Fruit fly (Drosophila melanogaster) whole organism, embryonic: ENCODE results near the gene Or7a.

Experiments used
- BtbVII ChIP-seq: fragments of 200-800 bp; sonication (Bioruptor generic); optimal IDR thresholded peaks from 3 replicates; lab custom pipeline; 2017; ENCODE audit warnings: missing biosample characterization, mild to moderate bottlenecking, missing genetic modification characterization
- C15 ChIP-seq: fragments of 200-800 bp; sonication (Bioruptor generic); IDR thresholded peaks from 3 replicates; pipeline ENCODE4 v1.3.6; 2022; ENCODE audit warnings: missing biosample characterization, missing genetic modification characterization
- CG11093 ChIP-seq: fragments of 200-800 bp; sonication (Bioruptor generic); IDR thresholded peaks from 3 replicates; pipeline ENCODE4 v1.3.6; 2022; ENCODE audit warnings: missing biosample characterization, missing genetic modification characterization
- CG11398 ChIP-seq: fragments of 200-800 bp; sonication (Bioruptor generic); optimal IDR thresholded peaks from 2 replicates; lab custom pipeline; 2016; ENCODE audit warnings: missing biosample characterization, missing genetic modification characterization
- CG13123 ChIP-seq: fragments of 200-800 bp; sonication (Bioruptor generic); optimal IDR thresholded peaks from 2 replicates; lab custom pipeline; 2016; ENCODE audit warnings: missing biosample characterization, missing genetic modification characterization
- CG14710 ChIP-seq: fragments of 200-800 bp; sonication (Bioruptor generic); optimal IDR thresholded peaks from 3 replicates; lab custom pipeline; 2019; ENCODE audit warnings: missing biosample characterization, mild to moderate bottlenecking, missing genetic modification characterization, moderate library complexity
- CG1529 ChIP-seq: fragments of 200-800 bp; sonication (Bioruptor generic); optimal IDR thresholded peaks from 3 replicates; lab custom pipeline; 2018; ENCODE audit warnings: missing biosample characterization, missing genetic modification characterization
- CG1603 ChIP-seq: fragments of 200-800 bp; sonication (Bioruptor generic); optimal IDR thresholded peaks from 2 replicates; lab custom pipeline; 2019; ENCODE audit warnings: missing biosample characterization, mild to moderate bottlenecking, missing genetic modification characterization, moderate library complexity
- CG17186 ChIP-seq: fragments of 200-800 bp; sonication (Bioruptor generic); optimal IDR thresholded peaks from 3 replicates; lab custom pipeline; 2017; ENCODE audit warnings: missing biosample characterization, missing genetic modification reagents, missing genetic modification characterization
- CG17802 ChIP-seq: fragments of 200-800 bp; sonication (Bioruptor generic); optimal IDR thresholded peaks from 2 replicates; lab custom pipeline; 2018; ENCODE audit warnings: missing biosample characterization, mild to moderate bottlenecking, missing genetic modification characterization, moderate library complexity
- CG30020 ChIP-seq: fragments of 200-800 bp; optimal IDR thresholded peaks from 2 replicates; lab custom pipeline; 2019; ENCODE audit warnings: missing biosample characterization, mild to moderate bottlenecking, missing genetic modification characterization, moderate library complexity
- CG3065 ChIP-seq: fragments of 200-800 bp; sonication (Bioruptor generic); optimal IDR thresholded peaks from 2 replicates; lab custom pipeline; 2016; ENCODE audit warnings: missing biosample characterization, missing genetic modification characterization
- CG32532 ChIP-seq: fragments of 200-800 bp; sonication (Bioruptor generic); IDR thresholded peaks from 2 replicates; pipeline ENCODE4 v1.3.6; 2022; ENCODE audit warnings: missing biosample characterization, missing genetic modification characterization
- CG32767 ChIP-seq: fragments of 200-800 bp; sonication (Bioruptor generic); IDR thresholded peaks from 2 replicates; pipeline ENCODE4 v1.3.6; 2022; ENCODE audit warnings: missing biosample characterization, missing genetic modification characterization
- CG33557 ChIP-seq: fragments of 200-800 bp; sonication (Bioruptor generic); optimal IDR thresholded peaks from 2 replicates; lab custom pipeline; 2019; ENCODE audit warnings: missing biosample characterization, mild to moderate bottlenecking, missing genetic modification characterization, moderate library complexity
- CG5180 ChIP-seq: fragments of 200-800 bp; sonication (Bioruptor generic); optimal IDR thresholded peaks from 3 replicates; lab custom pipeline; 2017; ENCODE audit warnings: missing biosample characterization, missing genetic modification characterization, mild to moderate bottlenecking, moderate library complexity, missing genetic modification reagents
- CG9727 ChIP-seq: fragments of 200-800 bp; sonication (Bioruptor generic); optimal IDR thresholded peaks from 3 replicates; lab custom pipeline; 2017; ENCODE audit warnings: missing biosample characterization, mild to moderate bottlenecking, missing genetic modification characterization
- CoRest ChIP-seq: fragments of 200-800 bp; sonication (Bioruptor generic); optimal IDR thresholded peaks from 3 replicates; lab custom pipeline; 2018; ENCODE audit warnings: missing biosample characterization, mild to moderate bottlenecking, missing genetic modification characterization, moderate library complexity
- Ets65A ChIP-seq: fragments of 200-800 bp; sonication (Bioruptor generic); peaks from one replicate; lab custom pipeline; 2016; ENCODE audit warnings: missing biosample characterization, missing genetic modification characterization
- Gsc ChIP-seq: fragments of 200-800 bp; sonication (Bioruptor generic); IDR thresholded peaks from 2 replicates; pipeline ENCODE4 v1.3.6; 2022; ENCODE audit warnings: missing biosample characterization, missing genetic modification characterization
- H15 ChIP-seq: fragments of 200-800 bp; sonication (Bioruptor generic); IDR thresholded peaks from 3 replicates; pipeline ENCODE4 v1.3.6; 2022; ENCODE audit warnings: missing biosample characterization, missing genetic modification characterization
- HLHmδ ChIP-seq: fragments of 200-800 bp; sonication (Bioruptor generic); optimal IDR thresholded peaks from 2 replicates; lab custom pipeline; 2018; ENCODE audit warnings: missing biosample characterization, mild to moderate bottlenecking, missing genetic modification characterization, moderate library complexity
- HmgD ChIP-seq: fragments of 200-800 bp; sonication (Bioruptor generic); optimal IDR thresholded peaks from 3 replicates; lab custom pipeline; 2016; ENCODE audit warnings: missing biosample characterization, missing genetic modification characterization
- HmgZ ChIP-seq: fragments of 200-800 bp; sonication (Bioruptor generic); optimal IDR thresholded peaks from 2 replicates; lab custom pipeline; 2018; ENCODE audit warnings: missing biosample characterization, mild to moderate bottlenecking, missing genetic modification characterization
- Hr78 ChIP-seq, 2 experiments: fragments of 200-800 bp in 1 of 2; fragments of >200 bp in 1 of 2; sonication (Bioruptor generic) in 1 of 2; optimal IDR thresholded peaks; 2 replicates each; lab custom pipeline; 2017 to 2019; ENCODE audit warnings: missing biosample characterization in 2 of 2, missing genetic modification characterization in 2 of 2, mild to moderate bottlenecking in 1 of 2, moderate library complexity in 1 of 2
- Max ChIP-seq: fragments of 200-800 bp; sonication (Bioruptor generic); optimal IDR thresholded peaks from 2 replicates; lab custom pipeline; 2016; ENCODE audit warnings: missing biosample characterization, mild to moderate bottlenecking, missing genetic modification characterization
- NFAT ChIP-seq: fragments of 200-800 bp; sonication (Bioruptor generic); IDR thresholded peaks from 2 replicates; pipeline ENCODE4 v1.3.6; 2022; ENCODE audit warnings: missing biosample characterization, missing genetic modification characterization
- NK7.1 ChIP-seq: fragments of 200-800 bp; sonication (Bioruptor generic); optimal IDR thresholded peaks from 3 replicates; lab custom pipeline; 2016; ENCODE audit warnings: missing biosample characterization, missing genetic modification characterization
- Vsx1 ChIP-seq: fragments of 200-800 bp; sonication (Bioruptor generic); optimal IDR thresholded peaks from 2 replicates; lab custom pipeline; 2017; ENCODE audit warnings: missing biosample characterization, mild to moderate bottlenecking, missing genetic modification characterization, missing genetic modification reagents
- ap ChIP-seq: fragments of 200-800 bp; sonication (Bioruptor generic); IDR thresholded peaks from 2 replicates; pipeline ENCODE4 v1.3.6; 2022; ENCODE audit warnings: missing biosample characterization, missing genetic modification characterization
- ase ChIP-seq: fragments of 200-800 bp; sonication (Bioruptor generic); IDR thresholded peaks from 3 replicates; pipeline ENCODE4 v1.3.6; 2022; ENCODE audit warnings: missing biosample characterization, missing genetic modification characterization
- bbx ChIP-seq: fragments of 200-800 bp; sonication (Bioruptor generic); IDR thresholded peaks from 2 replicates; pipeline ENCODE4 v1.3.6; 2022; ENCODE audit warnings: missing biosample characterization, missing genetic modification characterization; ENCODE audit not compliant: partially characterized antibody
- bcd ChIP-seq: fragments of 200-800 bp; sonication (Bioruptor generic); optimal IDR thresholded peaks from 2 replicates; lab custom pipeline; 2017; ENCODE audit warnings: missing biosample characterization, mild to moderate bottlenecking, missing genetic modification characterization
- dan ChIP-seq: fragments of 200-800 bp; sonication (Bioruptor generic); IDR thresholded peaks from 2 replicates; pipeline ENCODE4 v1.3.6; 2022; ENCODE audit warnings: missing biosample characterization, missing genetic modification characterization
- dimm ChIP-seq: fragments of 200-800 bp; sonication (Bioruptor generic); IDR thresholded peaks from 2 replicates; pipeline ENCODE4 v1.3.6; 2022; ENCODE audit warnings: missing biosample characterization, missing genetic modification characterization
- fd64A ChIP-seq: fragments of 200-800 bp; sonication (Bioruptor generic); optimal IDR thresholded peaks from 3 replicates; lab custom pipeline; 2018; ENCODE audit warnings: missing biosample characterization, mild to moderate bottlenecking, missing genetic modification characterization
- gem ChIP-seq: fragments of 200-800 bp; sonication (Bioruptor generic); optimal IDR thresholded peaks from 2 replicates; lab custom pipeline; 2019; ENCODE audit warnings: missing biosample characterization, mild to moderate bottlenecking, missing genetic modification characterization, moderate library complexity
- hb ChIP-seq: fragments of 200-800 bp; sonication (Bioruptor generic); IDR thresholded peaks from 3 replicates; pipeline ENCODE4 v1.3.6; 2022; ENCODE audit warnings: missing biosample characterization, missing genetic modification characterization; ENCODE audit not compliant: partially characterized antibody
- hkb ChIP-seq, 2 experiments: fragments of 200-800 bp in 1 of 2; fragments of >200 bp in 1 of 2; sonication (Bioruptor generic) in 1 of 2; IDR thresholded peaks in 1 of 2; optimal IDR thresholded peaks in 1 of 2; 2 replicates each; pipeline versions ENCODE4 v1.3.6 to Lab custom; 2017 to 2022; ENCODE audit warnings: missing biosample characterization in 1 of 2, missing genetic modification characterization in 1 of 2
- insv ChIP-seq, 2 experiments: fragments of 200-800 bp; sonication (Bioruptor generic); optimal IDR thresholded peaks; 3 replicates each; lab custom pipeline; 2016 to 2018; ENCODE audit warnings: missing biosample characterization in 2 of 2, missing genetic modification characterization in 2 of 2
- jigr1 ChIP-seq: fragments of 200-800 bp; sonication (Bioruptor generic); IDR thresholded peaks from 3 replicates; pipeline ENCODE4 v1.3.6; 2022; ENCODE audit warnings: missing biosample characterization, missing genetic modification characterization
- knrl ChIP-seq: fragments of 200-800 bp; sonication (Bioruptor generic); IDR thresholded peaks from 3 replicates; pipeline ENCODE4 v1.3.6; 2022; ENCODE audit warnings: missing biosample characterization, missing genetic modification characterization; ENCODE audit not compliant: partially characterized antibody
- nau ChIP-seq: fragments of 200-800 bp; sonication (Bioruptor generic); optimal IDR thresholded peaks from 3 replicates; lab custom pipeline; 2017; ENCODE audit warnings: missing biosample characterization, mild to moderate bottlenecking, missing genetic modification characterization, missing genetic modification reagents
- oc ChIP-seq: fragments of 200-800 bp; sonication (Bioruptor generic); optimal IDR thresholded peaks from 2 replicates; lab custom pipeline; 2018; ENCODE audit warnings: missing biosample characterization, mild to moderate bottlenecking, missing genetic modification characterization, moderate library complexity
- phol ChIP-seq: fragments of 200-800 bp; sonication (Bioruptor generic); optimal IDR thresholded peaks from 3 replicates; lab custom pipeline; 2018; ENCODE audit warnings: missing biosample characterization, mild to moderate bottlenecking, missing genetic modification characterization, moderate library complexity
- stc ChIP-seq: fragments of 200-800 bp; sonication (Bioruptor generic); IDR thresholded peaks from 2 replicates; pipeline ENCODE4 v1.3.6; 2022; ENCODE audit warnings: missing biosample characterization, missing genetic modification characterization
- toy ChIP-seq: fragments of 200-800 bp; sonication (Bioruptor generic); IDR thresholded peaks from 2 replicates; pipeline ENCODE4 v1.3.6; 2022; ENCODE audit warnings: missing biosample characterization, missing genetic modification characterization
- unc-4 ChIP-seq: fragments of 200-800 bp; sonication (Bioruptor generic); IDR thresholded peaks from 2 replicates; pipeline ENCODE4 v1.3.6; 2022; ENCODE audit warnings: missing biosample characterization, missing genetic modification characterization; ENCODE audit not compliant: partially characterized antibody
- vfl ChIP-seq: fragments of 200-800 bp; sonication (Bioruptor generic); optimal IDR thresholded peaks from 2 replicates; lab custom pipeline; 2016; ENCODE audit warnings: missing biosample characterization, missing genetic modification characterization
- wor ChIP-seq: fragments of 200-800 bp; sonication (Bioruptor generic); IDR thresholded peaks from 2 replicates; pipeline ENCODE4 v1.3.6; 2022; ENCODE audit warnings: missing biosample characterization, missing genetic modification characterization
- zfh2 ChIP-seq: fragments of 200-800 bp; sonication (Bioruptor generic); optimal IDR thresholded peaks from 2 replicates; lab custom pipeline; 2016; ENCODE audit warnings: missing biosample characterization, missing genetic modification characterization

Or7a gene

dm6 chrX:8122834-8123233, 42.7 kb downstream of the Or7a start (continued):
- TF ChIP-seq HmgZ (no peak), Hr78 (GFP tag; optimal IDR thresholded peaks at IDR 0.05; lab: Kevin White, UChicago) (no peak), bbx (GFP tag; lab: Robert Waterston, UW) (no peak), CG11093 (GFP tag; lab: Robert Waterston, UW) (no peak), hkb (optimal IDR thresholded peaks at IDR 0.05; lab: Kevin White, UChicago) (no peak), hkb (GFP tag; IDR thresholded peaks at IDR 0.05; lab: Robert Waterston, UW) (no peak), CG1529 (GFP tag; lab: Kevin White, UChicago) (peak; percentile 14), vfl (GFP tag; lab: Kevin White, UChicago) (no peak), gem (tag; lab: Kevin White, UChicago) (peak; percentile 35), dimm (GFP tag; lab: Robert Waterston, UW) (no peak), stc (no peak), C15 (no peak), knrl (GFP tag; lab: Robert Waterston, UW) (no peak), jigr1 (GFP tag; lab: Robert Waterston, UW) (no peak), CG33557 (GFP tag; lab: Kevin White, UChicago) (peak; percentile 2), CG9727 (GFP tag; lab: Kevin White, UChicago) (peak; percentile 40), zfh2 (GFP tag; lab: Kevin White, UChicago) (no peak), Gsc (GFP tag; lab: Robert Waterston, UW) (no peak), ase (GFP tag; lab: Robert Waterston, UW) (no peak), phol (peak; percentile 53), HLHmδ (GFP tag; lab: Kevin White, UChicago) (no peak), CG30020 (tag; lab: Kevin White, UChicago) (no peak), bcd (GFP tag; lab: Kevin White, UChicago) (no peak), unc-4 (no peak), dan (GFP tag; lab: Robert Waterston, UW) (no peak), ap (no peak), NK7.1 (no peak), NFAT (GFP tag; lab: Robert Waterston, UW) (no peak), CG5180 (GFP tag; lab: Kevin White, UChicago) (no peak), BtbVII (GFP tag; lab: Kevin White, UChicago) (no peak), CoRest (tag; lab: Kevin White, UChicago) (peak; percentile 6), insv (GFP tag; optimal IDR thresholded peaks at IDR 0.05; lab: Kevin White, UChicago) (no peak), CG32767 (GFP tag; lab: Robert Waterston, UW) (no peak), CG17802 (tag; lab: Kevin White, UChicago) (no peak), nau (GFP tag; lab: Kevin White, UChicago) (no peak), fd64A (GFP tag; lab: Kevin White, UChicago) (no peak), Ets65A (GFP tag; lab: Kevin White, UChicago) (no peak), wor (GFP tag; lab: Robert Waterston, UW) (no peak), toy (no peak), CG13123 (GFP tag; lab: Kevin White, UChicago) (no peak), hb (GFP tag; lab: Robert Waterston, UW) (no peak), CG32532 (GFP tag; lab: Robert Waterston, UW) (no peak), oc (no peak), CG3065 (no peak), Max (GFP tag; lab: Kevin White, UChicago) (no peak), H15 (GFP tag; lab: Robert Waterston, UW) (no peak), CG17186 (GFP tag; lab: Kevin White, UChicago) (no peak), HmgD (GFP tag; lab: Kevin White, UChicago) (no peak), Vsx1 (GFP tag; lab: Kevin White, UChicago) (no peak), CG11398 (GFP tag; lab: Kevin White, UChicago) (no peak), CG1603 (peak; percentile 38), CG14710 (tag; lab: Kevin White, UChicago) (peak; percentile 48)
